Worm (Caenorhabditis elegans) whole organism, L2 larva: ENCODE data around the gene par-2.

ENCODE experiments used
- gmeb-1 ChIP-seq: fragments of 150-350 bp; optimal IDR thresholded peaks from 2 replicates; lab custom pipeline; 2014; ENCODE audit warnings: missing biosample characterization, missing genetic modification characterization
- lin-39 ChIP-seq: fragments of 150-350 bp; optimal IDR thresholded peaks from 2 replicates; lab custom pipeline; 2014; ENCODE audit warnings: missing biosample characterization, missing genetic modification reagents, missing genetic modification characterization
- nhr-11 ChIP-seq: fragments of 150-350 bp; optimal IDR thresholded peaks from 2 replicates; lab custom pipeline; 2014; ENCODE audit warnings: missing biosample characterization, missing genetic modification characterization
- nhr-12 ChIP-seq: fragments of 150-350 bp; optimal IDR thresholded peaks from 2 replicates; lab custom pipeline; 2014; ENCODE audit warnings: missing biosample characterization, missing genetic modification characterization
- nhr-237 ChIP-seq: fragments of 150-350 bp; optimal IDR thresholded peaks from 2 replicates; lab custom pipeline; 2014; ENCODE audit warnings: missing biosample characterization, missing genetic modification characterization
- sma-9 ChIP-seq, 2 experiments: fragments of 150-350 bp in 1 of 2; sonication (generic microtip) in 1 of 2; optimal IDR thresholded peaks; 2 replicates each; lab custom pipeline; 2014 to 2016; ENCODE audit warnings: missing genetic modification characterization in 2 of 2, mild to moderate bottlenecking in 1 of 2, missing biosample characterization in 1 of 2, missing compliant biosample characterization in 1 of 2, missing genetic modification reagents in 1 of 2, moderate library complexity in 1 of 2
- unc-39 ChIP-seq: fragments of 150-350 bp; optimal IDR thresholded peaks from 2 replicates; lab custom pipeline; 2014; ENCODE audit warnings: missing biosample characterization, missing genetic modification characterization

DNA sequence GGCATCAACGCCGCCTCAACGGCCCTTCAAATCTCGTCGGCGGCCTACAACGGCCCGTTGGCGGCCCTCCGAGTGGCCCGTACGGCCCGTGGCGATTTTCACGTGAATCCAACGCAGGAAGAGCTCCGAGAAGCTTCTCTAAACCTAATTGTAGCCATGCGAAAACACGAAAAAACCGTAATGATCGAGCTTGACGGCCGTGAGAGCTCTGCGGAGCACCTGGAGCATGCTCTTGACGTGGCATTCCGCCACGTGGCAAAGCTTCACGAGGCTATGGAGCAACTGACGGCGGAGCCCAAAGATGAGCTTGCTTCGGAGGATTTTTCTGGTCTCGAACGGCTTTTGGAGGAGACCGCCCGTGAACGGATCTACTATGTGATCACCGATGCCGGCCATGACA, 41.1 kb upstream of the par-2 start:
- no peak for TF ChIP-seq nhr-12 (tag; lab: Kevin White, UChicago)
- TF ChIP-seq unc-39 (tag; lab: Kevin White, UChicago) = no peak
- TF ChIP-seq nhr-11 (tag; lab: Kevin White, UChicago) = no peak
- TF ChIP-seq lin-39 (tag; lab: Kevin White, UChicago) = no peak
- TF ChIP-seq gmeb-1 (tag; lab: Kevin White, UChicago) = no peak
- TF ChIP-seq nhr-237 (tag; lab: Kevin White, UChicago) = no peak
- TF ChIP-seq sma-9 (GFP tag; optimal IDR thresholded peaks at IDR 0.05; lab: Kevin White, UChicago) = no peak
- TF ChIP-seq sma-9 (tag; optimal IDR thresholded peaks at IDR 0.05; lab: Kevin White, UChicago) = no peak
